Worm (Caenorhabditis elegans) whole organism, L3 larva: ENCODE results near the gene nspa-2.

Experiments used
- ZK546.5 ChIP-seq: sonication (generic microtip); optimal IDR thresholded peaks from 2 replicates; lab custom pipeline; 2017; ENCODE audit warnings: missing biosample characterization, missing genetic modification characterization
- aly-2 ChIP-seq: fragments of 150-350 bp; optimal IDR thresholded peaks from 2 replicates; lab custom pipeline; 2014; ENCODE audit warnings: missing biosample characterization, missing genetic modification characterization
- ama-1 ChIP-seq: fragments of 150-350 bp; optimal IDR thresholded peaks from 2 replicates; lab custom pipeline; 2018
- ceh-16 ChIP-seq: sonication (generic microtip); optimal IDR thresholded peaks from 2 replicates; lab custom pipeline; 2017; ENCODE audit warnings: missing biosample characterization, missing genetic modification characterization
- jun-1 ChIP-seq: fragments of 150-350 bp; optimal IDR thresholded peaks from 2 replicates; lab custom pipeline; 2014; ENCODE audit warnings: missing biosample characterization, missing genetic modification reagents, missing genetic modification characterization
- nhr-28 ChIP-seq: fragments of 150-350 bp; optimal IDR thresholded peaks from 2 replicates; lab custom pipeline; 2014; ENCODE audit warnings: missing biosample characterization, missing genetic modification characterization
- unc-39 ChIP-seq: sonication (generic microtip); optimal IDR thresholded peaks from 4 replicates; lab custom pipeline; 2017; ENCODE audit warnings: missing biosample characterization, missing genetic modification characterization

ce11 chrV:14875371-14875770 is 15.5 kb upstream of the nspa-2 start, which contains the start of gene ZC412.5:
- TF ChIP-seq ceh-16 (tag; lab: Kevin White, UChicago): no peak
- no peak for TF ChIP-seq aly-2 (tag; lab: Kevin White, UChicago)
- TF ChIP-seq ZK546.5 (tag; lab: Kevin White, UChicago): no peak
- TF ChIP-seq nhr-28: no peak
- no peak for TF ChIP-seq unc-39 (tag; lab: Kevin White, UChicago)
- no peak for TF ChIP-seq jun-1 (tag; lab: Kevin White, UChicago)
- TF ChIP-seq ama-1 (lab: Kevin White, UChicago): no peak
